Fruit fly (Drosophila melanogaster): Measurements from ENCODE around the gene CG15564.

- TF ChIP-seq CG11617 (GFP tag; optimal IDR thresholded peaks at IDR 0.05), result no peak
- no peak for TF ChIP-seq kay (GFP tag; ENCODE audit: borderline replicate concordance)
- peak; percentile 53 for TF ChIP-seq Mnt (GFP tag; optimal IDR thresholded peaks at IDR 0.05)
- no peak for TF ChIP-seq CG1620 (GFP tag; optimal IDR thresholded peaks at IDR 0.05)
- TF ChIP-seq CG7045 (GFP tag; optimal IDR thresholded peaks at IDR 0.05), result no peak
Measured at dm6 chr3R:31196731-31197130, 38.4 kb downstream of the CG15564 start, which contains the start of gene CG1544.

Measured in whole organism, adult.